Fruit fly (Drosophila melanogaster) whole organism, embryonic: ENCODE results near the gene CG43135.
A peak's percentile ranks its signal among the peaks of the same experiment; 100 is the strongest.

Experiments used
- Asciz ChIP-seq: fragments of 200-800 bp; sonication (Bioruptor generic); optimal IDR thresholded peaks from 2 replicates; lab custom pipeline; 2017; ENCODE audit warnings: missing biosample characterization, mild to moderate bottlenecking, missing genetic modification characterization, missing genetic modification reagents
- BtbVII ChIP-seq: fragments of 200-800 bp; sonication (Bioruptor generic); optimal IDR thresholded peaks from 3 replicates; lab custom pipeline; 2017; ENCODE audit warnings: missing biosample characterization, mild to moderate bottlenecking, missing genetic modification characterization
- CG10147 ChIP-seq: fragments of 200-800 bp; sonication (Bioruptor generic); optimal IDR thresholded peaks from 2 replicates; lab custom pipeline; 2019; ENCODE audit warnings: missing biosample characterization, mild to moderate bottlenecking, missing genetic modification characterization, moderate library complexity
- CG11696 ChIP-seq: fragments of 200-800 bp; sonication (Bioruptor generic); IDR thresholded peaks from 2 replicates; pipeline ENCODE4 v1.3.6; 2022; ENCODE audit warnings: missing biosample characterization, missing genetic modification characterization
- CG12071 ChIP-seq: fragments of 200-800 bp; sonication (Bioruptor generic); optimal IDR thresholded peaks from 3 replicates; lab custom pipeline; 2018; ENCODE audit warnings: missing biosample characterization, mild to moderate bottlenecking, missing genetic modification characterization
- CG12155 ChIP-seq: fragments of 200-800 bp; sonication (Bioruptor generic); optimal IDR thresholded peaks from 3 replicates; lab custom pipeline; 2016; ENCODE audit warnings: missing biosample characterization, missing genetic modification characterization
- CG12219 ChIP-seq: fragments of 200-800 bp; sonication (Bioruptor generic); optimal IDR thresholded peaks from 3 replicates; lab custom pipeline; 2018; ENCODE audit warnings: missing biosample characterization, mild to moderate bottlenecking, missing genetic modification characterization
- CG12942 ChIP-seq: fragments of 200-800 bp; sonication (Bioruptor generic); optimal IDR thresholded peaks from 3 replicates; lab custom pipeline; 2016; ENCODE audit warnings: missing biosample characterization, missing genetic modification characterization
- CG15011 ChIP-seq: fragments of 200-800 bp; sonication (Bioruptor generic); optimal IDR thresholded peaks from 3 replicates; lab custom pipeline; 2018; ENCODE audit warnings: missing biosample characterization, mild to moderate bottlenecking, missing genetic modification characterization
- CG17186 ChIP-seq: fragments of 200-800 bp; sonication (Bioruptor generic); optimal IDR thresholded peaks from 3 replicates; lab custom pipeline; 2017; ENCODE audit warnings: missing biosample characterization, missing genetic modification reagents, missing genetic modification characterization
- CG17568 ChIP-seq: fragments of 200-800 bp; sonication (Bioruptor generic); optimal IDR thresholded peaks from 2 replicates; lab custom pipeline; 2018; ENCODE audit warnings: missing biosample characterization, mild to moderate bottlenecking, missing genetic modification characterization, moderate library complexity
- CG18619 ChIP-seq: fragments of 200-800 bp; sonication (Bioruptor generic); optimal IDR thresholded peaks from 3 replicates; lab custom pipeline; 2017; ENCODE audit warnings: missing biosample characterization, mild to moderate bottlenecking, missing genetic modification characterization
- CG30431 ChIP-seq: fragments of 200-800 bp; sonication (Bioruptor generic); optimal IDR thresholded peaks from 2 replicates; lab custom pipeline; 2017; ENCODE audit warnings: missing biosample characterization, missing genetic modification characterization
- CG32532 ChIP-seq: fragments of 200-800 bp; sonication (Bioruptor generic); IDR thresholded peaks from 2 replicates; pipeline ENCODE4 v1.3.6; 2022; ENCODE audit warnings: missing biosample characterization, missing genetic modification characterization
- CG32772 ChIP-seq: fragments of 200-800 bp; sonication (Bioruptor generic); IDR thresholded peaks from 2 replicates; pipeline ENCODE4 v1.3.6; 2022; ENCODE audit warnings: missing biosample characterization, missing genetic modification characterization
- CG34376 ChIP-seq: fragments of 200-800 bp; sonication (Bioruptor generic); optimal IDR thresholded peaks from 2 replicates; lab custom pipeline; 2018; ENCODE audit warnings: missing biosample characterization, mild to moderate bottlenecking, missing genetic modification characterization
- CG4707 ChIP-seq: fragments of 200-800 bp; sonication (Bioruptor generic); optimal IDR thresholded peaks from 2 replicates; lab custom pipeline; 2018; ENCODE audit warnings: missing biosample characterization, mild to moderate bottlenecking, missing genetic modification characterization, moderate library complexity
- CG5245 ChIP-seq: fragments of 200-800 bp; sonication (Bioruptor generic); optimal IDR thresholded peaks from 3 replicates; lab custom pipeline; 2016; ENCODE audit warnings: missing biosample characterization, missing genetic modification characterization
- CG5953 ChIP-seq: fragments of 200-800 bp; sonication (Bioruptor generic); IDR thresholded peaks from 2 replicates; pipeline ENCODE4 v1.3.6; 2022; ENCODE audit warnings: missing biosample characterization, missing genetic modification characterization
- CG7786 ChIP-seq: fragments of 200-800 bp; sonication (Bioruptor generic); optimal IDR thresholded peaks from 2 replicates; lab custom pipeline; 2016; ENCODE audit warnings: missing biosample characterization, missing genetic modification characterization
- CG7987 ChIP-seq: fragments of 200-800 bp; sonication (Bioruptor generic); optimal IDR thresholded peaks from 2 replicates; lab custom pipeline; 2018; ENCODE audit warnings: missing biosample characterization, mild to moderate bottlenecking, missing genetic modification characterization, moderate library complexity
- CG9876 ChIP-seq: fragments of 200-800 bp; sonication (Bioruptor generic); optimal IDR thresholded peaks from 2 replicates; lab custom pipeline; 2016; ENCODE audit warnings: missing biosample characterization, missing genetic modification characterization
- Dref ChIP-seq: fragments of 200-800 bp; sonication (Bioruptor generic); IDR thresholded peaks from 2 replicates; pipeline ENCODE4 v1.3.6; 2022; ENCODE audit warnings: missing biosample characterization, missing genetic modification characterization
- E2f1 ChIP-seq: fragments of 200-800 bp; sonication (Bioruptor generic); IDR thresholded peaks from 2 replicates; pipeline ENCODE4 v1.3.6; 2022; ENCODE audit warnings: missing biosample characterization, missing genetic modification characterization
- Hmr ChIP-seq: fragments of 200-800 bp; sonication (Bioruptor generic); optimal IDR thresholded peaks from 3 replicates; lab custom pipeline; 2017; ENCODE audit warnings: mild to moderate bottlenecking, missing biosample characterization, missing genetic modification reagents, missing genetic modification characterization
- Hr3 ChIP-seq: fragments of 200-800 bp; sonication (Bioruptor generic); optimal IDR thresholded peaks from 3 replicates; lab custom pipeline; 2016; ENCODE audit warnings: missing biosample characterization, missing genetic modification characterization
- Lpt ChIP-seq: fragments of >200 bp; optimal IDR thresholded peaks from 2 replicates; lab custom pipeline; 2018; ENCODE audit warnings: missing biosample characterization, missing genetic modification characterization
- Mes4 ChIP-seq: fragments of 200-800 bp; sonication (Bioruptor generic); optimal IDR thresholded peaks from 2 replicates; lab custom pipeline; 2016; ENCODE audit warnings: missing biosample characterization, missing genetic modification characterization
- Myb ChIP-seq: fragments of 200-800 bp; sonication (Bioruptor generic); optimal IDR thresholded peaks from 2 replicates; lab custom pipeline; 2016; ENCODE audit warnings: missing biosample characterization, missing genetic modification characterization
- Opbp ChIP-seq: fragments of 200-800 bp; sonication (Bioruptor generic); IDR thresholded peaks from 3 replicates; pipeline ENCODE4 v1.3.6; 2022; ENCODE audit warnings: missing biosample characterization, missing genetic modification characterization; ENCODE audit not compliant: partially characterized antibody
- Pdp1 ChIP-seq, 2 experiments: fragments of 200-800 bp; sonication (Bioruptor generic); optimal IDR thresholded peaks; 3 replicates each; lab custom pipeline; 2016; ENCODE audit warnings: missing biosample characterization in 2 of 2, missing genetic modification characterization in 2 of 2, mild to moderate bottlenecking in 1 of 2, moderate library complexity in 1 of 2
- bsh ChIP-seq, 2 experiments: fragments of 200-800 bp; sonication (Bioruptor generic); optimal IDR thresholded peaks; 2 replicates each; lab custom pipeline; 2017 to 2018; ENCODE audit warnings: mild to moderate bottlenecking in 2 of 2, missing biosample characterization in 2 of 2, missing genetic modification characterization in 2 of 2, moderate library complexity in 1 of 2
- cad ChIP-seq: fragments of >200 bp; optimal IDR thresholded peaks from 2 replicates; lab custom pipeline; 2017; ENCODE audit warnings: missing biosample characterization, missing genetic modification characterization
- cas ChIP-seq: fragments of 200-800 bp; sonication (Bioruptor generic); IDR thresholded peaks from 2 replicates; pipeline ENCODE4 v1.3.6; 2022; ENCODE audit warnings: missing biosample characterization, missing genetic modification characterization
- caup ChIP-seq: fragments of 200-800 bp; sonication (Bioruptor generic); optimal IDR thresholded peaks from 3 replicates; lab custom pipeline; 2017; ENCODE audit warnings: missing biosample characterization, mild to moderate bottlenecking, missing genetic modification characterization, moderate library complexity; ENCODE audit not compliant: severe bottlenecking
- danr ChIP-seq: fragments of 200-800 bp; sonication (Bioruptor generic); IDR thresholded peaks from 2 replicates; pipeline ENCODE4 v1.3.6; 2022; ENCODE audit warnings: missing biosample characterization, missing genetic modification characterization
- emc ChIP-seq: fragments of 200-800 bp; sonication (Bioruptor generic); optimal IDR thresholded peaks from 2 replicates; lab custom pipeline; 2016; ENCODE audit warnings: missing biosample characterization, missing genetic modification characterization
- ewg ChIP-seq: fragments of 200-800 bp; sonication (Bioruptor generic); optimal IDR thresholded peaks from 3 replicates; lab custom pipeline; 2017; ENCODE audit warnings: mild to moderate bottlenecking, missing biosample characterization, missing genetic modification reagents, missing genetic modification characterization
- eyg ChIP-seq: fragments of 200-800 bp; sonication (Bioruptor generic); optimal IDR thresholded peaks from 3 replicates; lab custom pipeline; 2016; ENCODE audit warnings: missing biosample characterization, missing genetic modification characterization
- fd96Cb ChIP-seq: fragments of 200-800 bp; sonication (Bioruptor generic); optimal IDR thresholded peaks from 2 replicates; lab custom pipeline; 2018; ENCODE audit warnings: missing biosample characterization, mild to moderate bottlenecking, missing genetic modification characterization, moderate library complexity
- h ChIP-seq: fragments of >200 bp; optimal IDR thresholded peaks from 2 replicates; lab custom pipeline; 2017
- klu ChIP-seq: fragments of 200-800 bp; sonication (Bioruptor generic); IDR thresholded peaks from 2 replicates; pipeline ENCODE4 v1.3.6; 2022; ENCODE audit warnings: missing biosample characterization, missing genetic modification characterization
- luna ChIP-seq: fragments of 200-800 bp; sonication (Bioruptor generic); optimal IDR thresholded peaks from 2 replicates; lab custom pipeline; 2016; ENCODE audit warnings: missing biosample characterization, missing genetic modification characterization
- oc ChIP-seq: fragments of 200-800 bp; sonication (Bioruptor generic); optimal IDR thresholded peaks from 2 replicates; lab custom pipeline; 2018; ENCODE audit warnings: missing biosample characterization, mild to moderate bottlenecking, missing genetic modification characterization, moderate library complexity
- pfk ChIP-seq: fragments of 200-800 bp; sonication (Bioruptor generic); optimal IDR thresholded peaks from 2 replicates; lab custom pipeline; 2018; ENCODE audit warnings: missing biosample characterization, mild to moderate bottlenecking, missing genetic modification characterization, moderate library complexity
- pros ChIP-seq: fragments of 200-800 bp; sonication (Bioruptor generic); optimal IDR thresholded peaks from 3 replicates; lab custom pipeline; 2019; ENCODE audit warnings: missing biosample characterization, mild to moderate bottlenecking, missing genetic modification characterization, moderate library complexity
- tin ChIP-seq: fragments of 200-800 bp; sonication (Bioruptor generic); optimal IDR thresholded peaks from 3 replicates; lab custom pipeline; 2016; ENCODE audit warnings: missing biosample characterization, missing genetic modification characterization
- toy ChIP-seq: fragments of 200-800 bp; sonication (Bioruptor generic); IDR thresholded peaks from 2 replicates; pipeline ENCODE4 v1.3.6; 2022; ENCODE audit warnings: missing biosample characterization, missing genetic modification characterization
- vvl ChIP-seq: fragments of 200-800 bp; sonication (Bioruptor generic); IDR thresholded peaks from 2 replicates; pipeline ENCODE4 v1.3.6; 2022; ENCODE audit warnings: missing biosample characterization, missing genetic modification characterization
- wor ChIP-seq: fragments of 200-800 bp; sonication (Bioruptor generic); IDR thresholded peaks from 2 replicates; pipeline ENCODE4 v1.3.6; 2022; ENCODE audit warnings: missing biosample characterization, missing genetic modification characterization
- zen2 ChIP-seq: fragments of 200-800 bp; sonication (Bioruptor generic); IDR thresholded peaks from 3 replicates; pipeline ENCODE4 v1.3.6; 2022; ENCODE audit warnings: missing biosample characterization, missing genetic modification characterization; ENCODE audit not compliant: partially characterized antibody

Gene CG43135

DNA sequence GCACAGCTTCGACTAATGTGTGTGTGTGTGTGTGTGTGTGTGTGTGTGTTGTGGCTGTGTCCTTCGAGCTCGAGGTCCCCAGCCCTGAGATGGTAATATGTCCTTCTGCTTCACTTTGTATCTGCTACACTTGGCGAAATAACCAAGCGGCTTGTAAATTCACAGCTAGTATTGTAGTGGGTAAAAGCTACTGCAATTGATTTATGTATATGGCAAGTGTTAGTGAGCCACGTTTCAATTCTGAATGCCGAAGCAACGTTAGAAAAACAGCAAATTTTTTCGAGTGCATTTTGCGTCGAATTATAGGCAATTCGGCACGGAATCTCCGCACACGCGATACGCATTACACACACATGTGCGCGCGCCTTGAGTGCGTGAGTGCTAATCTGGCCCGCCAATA lies 14.5 kb downstream of the CG43135 start (continued):
- TF ChIP-seq CG12942 (GFP tag; lab: Kevin White, UChicago) (peak; percentile 9), danr (GFP tag; lab: Robert Waterston, UW) (0 out of 2 replicates have a peak, but pooled peaks have one; percentile 7), pros (GFP tag; lab: Kevin White, UChicago) (no peak), eyg (GFP tag; lab: Kevin White, UChicago) (peak; percentile 29), luna (GFP tag; lab: Kevin White, UChicago) (no peak), oc (tag; lab: Kevin White, UChicago) (no peak), klu (GFP tag; lab: Robert Waterston, UW) (0 out of 2 replicates have a peak, but pooled peaks have one; percentile 41), CG10147 (GFP tag; lab: Kevin White, UChicago) (peak; percentile 35), E2f1 (GFP tag; lab: Robert Waterston, UW) (0 out of 2 replicates have a peak, but pooled peaks have one; percentile 39), emc (GFP tag; lab: Kevin White, UChicago) (no peak), CG12071 (GFP tag; lab: Kevin White, UChicago) (peak; percentile 43), Opbp (GFP tag; lab: Robert Waterston, UW) (no peak), CG12155 (GFP tag; lab: Kevin White, UChicago) (peak; percentile 26), CG17186 (GFP tag; lab: Kevin White, UChicago) (no peak), CG9876 (GFP tag; lab: Kevin White, UChicago) (no peak), caup (GFP tag; lab: Kevin White, UChicago) (peak; percentile 63), Hr3 (peak; percentile 10), CG5953 (GFP tag; lab: Robert Waterston, UW) (no peak), CG7786 (GFP tag; lab: Kevin White, UChicago) (peak; percentile 36), h (lab: Kevin White, UChicago) (no peak), CG32772 (GFP tag; lab: Robert Waterston, UW) (no peak), CG4707 (GFP tag; lab: Kevin White, UChicago) (peak; percentile 4), Hmr (GFP tag; lab: Kevin White, UChicago) (peak; percentile 72), fd96Cb (tag; lab: Kevin White, UChicago) (peak; percentile 45), CG17568 (GFP tag; lab: Kevin White, UChicago) (no peak), CG34376 (GFP tag; lab: Kevin White, UChicago) (no peak), CG11696 (GFP tag; lab: Robert Waterston, UW) (no peak), zen2 (GFP tag; lab: Robert Waterston, UW) (no peak), pfk (GFP tag; lab: Kevin White, UChicago) (no peak), Myb (peak; percentile 7), CG32532 (GFP tag; lab: Robert Waterston, UW) (peak; percentile 54; the same call in 1 of the 2 replicates), vvl (GFP tag; lab: Robert Waterston, UW) (0 out of 2 replicates have a peak, but pooled peaks have one; percentile 12), cas (GFP tag; lab: Robert Waterston, UW) (no peak), CG30431 (GFP tag; lab: Kevin White, UChicago) (peak; percentile 41), Mes4 (GFP tag; lab: Kevin White, UChicago) (no peak), Pdp1 (GFP tag; optimal IDR thresholded peaks at IDR 0.05; lab: Kevin White, UChicago) (peak in 1 of 2 experiments; percentile 47), toy (GFP tag; lab: Robert Waterston, UW) (no peak), BtbVII (GFP tag; lab: Kevin White, UChicago) (peak; percentile 27), CG18619 (GFP tag; lab: Kevin White, UChicago) (peak; percentile 30), CG12219 (GFP tag; lab: Kevin White, UChicago) (peak; percentile 43), Asciz (GFP tag; lab: Kevin White, UChicago) (peak; percentile 22), bsh (GFP tag; optimal IDR thresholded peaks at IDR 0.05; lab: Kevin White, UChicago) (peak in 1 of 2 experiments; percentile 55), ewg (GFP tag; lab: Kevin White, UChicago) (peak; percentile 20), tin (GFP tag; lab: Kevin White, UChicago) (peak; percentile 25), CG15011 (GFP tag; lab: Kevin White, UChicago) (no peak), CG7987 (GFP tag; lab: Kevin White, UChicago) (no peak), Dref (GFP tag; lab: Robert Waterston, UW) (no peak), Lpt (GFP tag; lab: Kevin White, UChicago) (no peak), cad (GFP tag; lab: Kevin White, UChicago) (no peak), wor (GFP tag; lab: Robert Waterston, UW) (no peak), CG5245 (GFP tag; lab: Kevin White, UChicago) (peak; percentile 12)
